Worm (Caenorhabditis elegans): ENCODE results near the gene C24H12.8.

ce11 chrII:372235-372634 is 50.8 kb downstream of the C24H12.8 start:
- TF ChIP-seq nhr-12 (tag; optimal IDR thresholded peaks at IDR 0.05) (no peak), fos-1 (tag; optimal IDR thresholded peaks at IDR 0.05) (no peak), egl-27 (tag; optimal IDR thresholded peaks at IDR 0.05) (no peak), nhr-10 (tag; optimal IDR thresholded peaks at IDR 0.05) (no peak), lsy-2 (tag; optimal IDR thresholded peaks at IDR 0.05) (no peak), nhr-11 (tag; optimal IDR thresholded peaks at IDR 0.05) (no peak), nhr-77 (tag; optimal IDR thresholded peaks at IDR 0.05) (no peak), snpc-4 (tag; optimal IDR thresholded peaks at IDR 0.05) (no peak), zag-1 (tag; optimal IDR thresholded peaks at IDR 0.05) (no peak), aly-2 (tag; optimal IDR thresholded peaks at IDR 0.05) (no peak), lin-39 (tag; optimal IDR thresholded peaks at IDR 0.05) (no peak), R02D3.7 (tag; optimal IDR thresholded peaks at IDR 0.05) (no peak)

Measured in whole organism, L2 larva.